Worm (Caenorhabditis elegans) whole organism, L4/young adult: ENCODE measurements around the gene aly-1.

Experiments
- W03F9.2 ChIP-seq: fragments of 150-350 bp; optimal IDR thresholded peaks from 2 replicates; lab custom pipeline; 2014; ENCODE audit warnings: missing biosample characterization, missing genetic modification characterization
- him-1 ChIP-seq: sonication (generic microtip); optimal IDR thresholded peaks from 2 replicates; lab custom pipeline; 2016; ENCODE audit warnings: missing genotype, missing genetic modification reagents, missing genetic modification characterization, missing compliant biosample characterization

DNA sequence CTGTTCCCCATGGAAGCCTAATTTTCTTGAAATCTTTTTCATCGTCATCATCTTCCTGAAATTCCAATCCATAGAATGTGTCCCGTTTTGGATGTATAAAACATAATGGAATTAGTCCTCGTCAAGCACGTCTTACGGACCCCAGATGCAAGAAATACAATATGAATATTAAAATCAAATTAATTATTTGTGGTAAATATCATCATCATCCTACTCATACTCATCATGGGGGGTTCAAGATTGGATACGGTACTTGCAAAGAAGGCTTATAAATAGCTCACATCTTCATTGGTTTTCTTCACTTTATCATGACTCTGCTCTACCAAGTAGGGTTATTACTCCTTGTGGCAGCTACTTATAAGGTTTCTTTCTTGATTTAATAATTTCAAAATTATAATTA is 35.7 kb downstream of the aly-1 start, which contains the start of gene flp-1:
- TF ChIP-seq W03F9.2 (tag; lab: Kevin White, UChicago) (no peak), him-1 (tag; lab: Kevin White, UChicago) (no peak)
